Fruit fly (Drosophila melanogaster) whole organism, pupa: ENCODE results near the gene CG13896.

Experiments
- CG10348 ChIP-seq: fragments of 200-800 bp; sonication (Bioruptor generic); IDR thresholded peaks from 2 replicates; pipeline ENCODE4 v1.3.6; 2022; ENCODE audit warnings: missing biosample characterization, missing genetic modification characterization
- CG12605 ChIP-seq: fragments of 200-800 bp; sonication (Bioruptor generic); IDR thresholded peaks from 2 replicates; pipeline ENCODE4 v1.3.6; 2022; ENCODE audit warnings: missing biosample characterization, missing genetic modification characterization
- CG14655 ChIP-seq: fragments of 200-800 bp; sonication (Bioruptor generic); optimal IDR thresholded peaks from 3 replicates; lab custom pipeline; 2017; ENCODE audit warnings: mild to moderate bottlenecking, missing biosample characterization, missing genetic modification reagents, missing genetic modification characterization
- CG15710 ChIP-seq: fragments of 200-800 bp; sonication (Bioruptor generic); optimal IDR thresholded peaks from 2 replicates; lab custom pipeline; 2018; ENCODE audit warnings: missing biosample characterization, mild to moderate bottlenecking, missing genetic modification characterization, moderate library complexity
- CG32121 ChIP-seq: fragments of 200-800 bp; sonication (Bioruptor generic); IDR thresholded peaks from 2 replicates; pipeline ENCODE4 v1.3.6; 2022; ENCODE audit warnings: missing biosample characterization, missing genetic modification characterization
- CG34367 ChIP-seq: fragments of 200-800 bp; sonication (Bioruptor generic); optimal IDR thresholded peaks from 2 replicates; lab custom pipeline; 2018; ENCODE audit warnings: missing biosample characterization, mild to moderate bottlenecking, missing genetic modification characterization
- CG8159 ChIP-seq: fragments of 200-800 bp; sonication (Bioruptor generic); optimal IDR thresholded peaks from 3 replicates; lab custom pipeline; 2018; ENCODE audit warnings: missing biosample characterization, mild to moderate bottlenecking, missing genetic modification characterization, moderate library complexity
- EcR ChIP-seq: fragments of 200-800 bp; sonication (Bioruptor generic); optimal IDR thresholded peaks from 3 replicates; lab custom pipeline; 2019; ENCODE audit warnings: missing biosample characterization, missing genetic modification characterization, mild to moderate bottlenecking, moderate library complexity, missing genetic modification reagents
- Ets98B ChIP-seq: fragments of 200-800 bp; sonication (Bioruptor generic); IDR thresholded peaks from 2 replicates; pipeline ENCODE4 v1.3.6; 2022; ENCODE audit warnings: missing biosample characterization, missing genetic modification characterization
- fd96Ca ChIP-seq: fragments of 200-800 bp; sonication (Bioruptor generic); IDR thresholded peaks from 3 replicates; pipeline ENCODE4 v1.3.6; 2022; ENCODE audit warnings: missing biosample characterization, missing genetic modification characterization
- gl ChIP-seq: fragments of 200-800 bp; sonication (Bioruptor generic); optimal IDR thresholded peaks from 2 replicates; lab custom pipeline; 2018; ENCODE audit warnings: missing biosample characterization, mild to moderate bottlenecking, missing genetic modification characterization

- TF ChIP-seq CG8159 (tag; lab: Kevin White, UChicago) = no peak
- TF ChIP-seq Ets98B (GFP tag; lab: Robert Waterston, UW) = no peak
- no peak for TF ChIP-seq fd96Ca (GFP tag; lab: Robert Waterston, UW)
- no peak for TF ChIP-seq gl (tag; lab: Kevin White, UChicago)
- TF ChIP-seq CG34367 = no peak
- TF ChIP-seq CG10348 (GFP tag; lab: Robert Waterston, UW) = no peak
- TF ChIP-seq EcR (GFP tag; lab: Kevin White, UChicago) = no peak
- no peak for TF ChIP-seq CG15710 (tag; lab: Kevin White, UChicago)
- no peak for TF ChIP-seq CG32121 (GFP tag; lab: Robert Waterston, UW)
- TF ChIP-seq CG14655 = no peak
- no peak for TF ChIP-seq CG12605 (GFP tag; lab: Robert Waterston, UW)
Observed at dm6 chr3L:726486-727180, 15.0 kb upstream of the CG13896 start.
